Fruit fly (Drosophila melanogaster) whole organism, embryonic: Measurements from ENCODE around the gene CG7806.

ENCODE experiments used
- Bteb2 ChIP-seq: fragments of 200-800 bp; sonication (Bioruptor generic); optimal IDR thresholded peaks from 2 replicates; lab custom pipeline; 2016; ENCODE audit warnings: missing biosample characterization, missing genetic modification characterization
- CG10209 ChIP-seq: fragments of 200-800 bp; sonication (Bioruptor generic); optimal IDR thresholded peaks from 3 replicates; lab custom pipeline; 2017; ENCODE audit warnings: missing biosample characterization, mild to moderate bottlenecking, missing genetic modification characterization, missing genetic modification reagents
- CG10274 ChIP-seq: fragments of 200-800 bp; sonication (Bioruptor generic); optimal IDR thresholded peaks from 3 replicates; lab custom pipeline; 2017; ENCODE audit warnings: missing biosample characterization, mild to moderate bottlenecking, missing genetic modification characterization
- CG10959 ChIP-seq: fragments of 200-800 bp; sonication (Bioruptor generic); IDR thresholded peaks from 2 replicates; pipeline ENCODE4 v1.3.6; 2022; ENCODE audit warnings: missing biosample characterization, missing genetic modification characterization
- CG11560 ChIP-seq: fragments of 200-800 bp; sonication (Bioruptor generic); IDR thresholded peaks from 3 replicates; pipeline ENCODE4 v1.3.6; 2022; ENCODE audit warnings: missing biosample characterization, missing genetic modification characterization
- CG12155 ChIP-seq: fragments of 200-800 bp; sonication (Bioruptor generic); optimal IDR thresholded peaks from 3 replicates; lab custom pipeline; 2016; ENCODE audit warnings: missing biosample characterization, missing genetic modification characterization
- CG12659 ChIP-seq: fragments of 200-800 bp; sonication (Bioruptor generic); optimal IDR thresholded peaks from 3 replicates; lab custom pipeline; 2017; ENCODE audit warnings: mild to moderate bottlenecking, missing biosample characterization, missing genetic modification reagents, missing genetic modification characterization
- CG12942 ChIP-seq: fragments of 200-800 bp; sonication (Bioruptor generic); optimal IDR thresholded peaks from 3 replicates; lab custom pipeline; 2016; ENCODE audit warnings: missing biosample characterization, missing genetic modification characterization
- CG13287 ChIP-seq: fragments of 200-800 bp; sonication (Bioruptor generic); IDR thresholded peaks from 2 replicates; pipeline ENCODE4 v1.3.6; 2022; ENCODE audit warnings: missing biosample characterization, missing genetic modification characterization; ENCODE audit not compliant: partially characterized antibody
- CG14860 ChIP-seq: fragments of 200-800 bp; sonication (Bioruptor generic); IDR thresholded peaks from 3 replicates; pipeline ENCODE4 v1.3.6; 2022; ENCODE audit warnings: missing biosample characterization, missing genetic modification characterization; ENCODE audit not compliant: partially characterized antibody
- CG15011 ChIP-seq: fragments of 200-800 bp; sonication (Bioruptor generic); optimal IDR thresholded peaks from 3 replicates; lab custom pipeline; 2018; ENCODE audit warnings: missing biosample characterization, mild to moderate bottlenecking, missing genetic modification characterization
- CG2129 ChIP-seq: fragments of 200-800 bp; sonication (Bioruptor generic); IDR thresholded peaks from 2 replicates; pipeline ENCODE4 v1.3.6; 2022; ENCODE audit warnings: missing biosample characterization, missing genetic modification characterization; ENCODE audit not compliant: partially characterized antibody
- CG2712 ChIP-seq: fragments of 200-800 bp; optimal IDR thresholded peaks from 3 replicates; lab custom pipeline; 2019; ENCODE audit warnings: missing biosample characterization, mild to moderate bottlenecking, missing genetic modification characterization, moderate library complexity
- CG30403 ChIP-seq: fragments of 200-800 bp; sonication (Bioruptor generic); optimal IDR thresholded peaks from 3 replicates; lab custom pipeline; 2016; ENCODE audit warnings: missing biosample characterization, missing genetic modification characterization
- CG31224 ChIP-seq: fragments of 200-800 bp; sonication (Bioruptor generic); IDR thresholded peaks from 2 replicates; pipeline ENCODE4 v1.3.6; 2022; ENCODE audit warnings: missing biosample characterization, missing genetic modification characterization
- CG3847 ChIP-seq: fragments of 200-800 bp; sonication (Bioruptor generic); IDR thresholded peaks from 2 replicates; pipeline ENCODE4 v1.3.6; 2022; ENCODE audit warnings: missing biosample characterization, missing genetic modification characterization
- CG4360 ChIP-seq: fragments of 200-800 bp; sonication (Bioruptor generic); IDR thresholded peaks from 2 replicates; pipeline ENCODE4 v1.3.6; 2022; ENCODE audit warnings: missing biosample characterization, missing genetic modification characterization
- CG5953 ChIP-seq: fragments of 200-800 bp; sonication (Bioruptor generic); IDR thresholded peaks from 2 replicates; pipeline ENCODE4 v1.3.6; 2022; ENCODE audit warnings: missing biosample characterization, missing genetic modification characterization
- CG6813 ChIP-seq: fragments of 200-800 bp; sonication (Bioruptor generic); optimal IDR thresholded peaks from 2 replicates; lab custom pipeline; 2017; ENCODE audit warnings: missing biosample characterization, missing genetic modification characterization, mild to moderate bottlenecking, moderate library complexity, missing genetic modification reagents
- CG7963 ChIP-seq: fragments of 200-800 bp; sonication (Bioruptor generic); IDR thresholded peaks from 3 replicates; pipeline ENCODE4 v1.3.6; 2022; ENCODE audit warnings: missing biosample characterization, missing genetic modification characterization; ENCODE audit not compliant: partially characterized antibody
- CG8388 ChIP-seq: fragments of 200-800 bp; sonication (Bioruptor generic); optimal IDR thresholded peaks from 2 replicates; lab custom pipeline; 2019; ENCODE audit warnings: missing biosample characterization, mild to moderate bottlenecking, missing genetic modification characterization, moderate library complexity
- CG8478 ChIP-seq: fragments of >200 bp; optimal IDR thresholded peaks from 2 replicates; lab custom pipeline; 2018
- CHES-1-like ChIP-seq: fragments of 200-800 bp; sonication (Bioruptor generic); optimal IDR thresholded peaks from 2 replicates; lab custom pipeline; 2016; ENCODE audit warnings: missing biosample characterization, missing genetic modification characterization
- Chrac-16 ChIP-seq: fragments of 200-800 bp; sonication (Bioruptor generic); optimal IDR thresholded peaks from 3 replicates; lab custom pipeline; 2016; ENCODE audit warnings: missing biosample characterization, missing genetic modification characterization
- D ChIP-seq, 2 experiments: fragments of 200-800 bp in 1 of 2; fragments of >200 bp in 1 of 2; sonication (Bioruptor generic) in 1 of 2; optimal IDR thresholded peaks; 2 replicates in 1 of 2; 3 replicates in 1 of 2; lab custom pipeline; 2017; ENCODE audit warnings: mild to moderate bottlenecking in 1 of 2, missing biosample characterization in 1 of 2, missing genetic modification characterization in 1 of 2, missing genetic modification reagents in 1 of 2
- Dek ChIP-seq: fragments of 200-800 bp; sonication (Bioruptor generic); optimal IDR thresholded peaks from 3 replicates; lab custom pipeline; 2019; ENCODE audit warnings: missing biosample characterization, mild to moderate bottlenecking, missing genetic modification characterization, moderate library complexity
- Dp ChIP-seq: fragments of 200-800 bp; sonication (Bioruptor generic); optimal IDR thresholded peaks from 2 replicates; lab custom pipeline; 2018; ENCODE audit warnings: missing biosample characterization, mild to moderate bottlenecking, missing genetic modification characterization, moderate library complexity
- ERR ChIP-seq: fragments of 200-800 bp; sonication (Bioruptor generic); optimal IDR thresholded peaks from 2 replicates; lab custom pipeline; 2016; ENCODE audit warnings: missing biosample characterization, missing genetic modification characterization
- HHEX ChIP-seq: fragments of 200-800 bp; sonication (Bioruptor generic); optimal IDR thresholded peaks from 3 replicates; lab custom pipeline; 2017; ENCODE audit warnings: missing biosample characterization, mild to moderate bottlenecking, missing genetic modification characterization, missing genetic modification reagents
- HLH4C ChIP-seq: fragments of 200-800 bp; sonication (Bioruptor generic); IDR thresholded peaks from 3 replicates; pipeline ENCODE4 v1.3.6; 2022; ENCODE audit warnings: missing biosample characterization, missing genetic modification characterization; ENCODE audit not compliant: partially characterized antibody
- HLH54F ChIP-seq: fragments of 200-800 bp; sonication (Bioruptor generic); optimal IDR thresholded peaks from 3 replicates; lab custom pipeline; 2016; ENCODE audit warnings: missing biosample characterization, missing genetic modification characterization
- Meics ChIP-seq: fragments of 200-800 bp; sonication (Bioruptor generic); optimal IDR thresholded peaks from 2 replicates; lab custom pipeline; 2017; ENCODE audit warnings: missing biosample characterization, mild to moderate bottlenecking, missing genetic modification characterization
- PHDP ChIP-seq: fragments of 200-800 bp; sonication (Bioruptor generic); optimal IDR thresholded peaks from 3 replicates; lab custom pipeline; 2018; ENCODE audit warnings: missing biosample characterization, mild to moderate bottlenecking, missing genetic modification characterization, moderate library complexity
- Ptx1 ChIP-seq: fragments of 200-800 bp; sonication (Bioruptor generic); IDR thresholded peaks from 2 replicates; pipeline ENCODE4 v1.3.6; 2022; ENCODE audit warnings: missing biosample characterization, missing genetic modification characterization
- Ravus ChIP-seq: fragments of 200-800 bp; sonication (Bioruptor generic); IDR thresholded peaks from 2 replicates; pipeline ENCODE4 v1.3.6; 2022; ENCODE audit warnings: missing biosample characterization, missing genetic modification characterization
- Side ChIP-seq: fragments of 200-800 bp; sonication (Bioruptor generic); optimal IDR thresholded peaks from 2 replicates; lab custom pipeline; 2016; ENCODE audit warnings: missing biosample characterization, missing genetic modification characterization
- YL-1 ChIP-seq: fragments of 200-800 bp; sonication (Bioruptor generic); optimal IDR thresholded peaks from 3 replicates; lab custom pipeline; 2017; ENCODE audit warnings: missing biosample characterization, mild to moderate bottlenecking, missing genetic modification characterization
- bbx ChIP-seq: fragments of 200-800 bp; sonication (Bioruptor generic); IDR thresholded peaks from 2 replicates; pipeline ENCODE4 v1.3.6; 2022; ENCODE audit warnings: missing biosample characterization, missing genetic modification characterization; ENCODE audit not compliant: partially characterized antibody
- disco-r ChIP-seq: fragments of 200-800 bp; sonication (Bioruptor generic); optimal IDR thresholded peaks from 2 replicates; lab custom pipeline; 2016; ENCODE audit warnings: missing biosample characterization, missing genetic modification characterization
- ken ChIP-seq: fragments of 200-800 bp; sonication (Bioruptor generic); IDR thresholded peaks from 3 replicates; pipeline ENCODE4 v1.3.6; 2022; ENCODE audit warnings: missing biosample characterization, missing genetic modification characterization
- lilli ChIP-seq: fragments of 200-800 bp; sonication (Bioruptor generic); optimal IDR thresholded peaks from 3 replicates; lab custom pipeline; 2016; ENCODE audit warnings: missing biosample characterization, missing genetic modification characterization
- maf-S ChIP-seq: fragments of 200-800 bp; sonication (Bioruptor generic); optimal IDR thresholded peaks from 2 replicates; lab custom pipeline; 2016; ENCODE audit warnings: missing biosample characterization, missing genetic modification characterization
- sd ChIP-seq: fragments of 200-800 bp; sonication (Bioruptor generic); optimal IDR thresholded peaks from 3 replicates; lab custom pipeline; 2018; ENCODE audit warnings: missing biosample characterization, mild to moderate bottlenecking, missing genetic modification characterization, moderate library complexity
- tap ChIP-seq: fragments of 200-800 bp; optimal IDR thresholded peaks from 3 replicates; lab custom pipeline; 2019; ENCODE audit warnings: missing biosample characterization, mild to moderate bottlenecking, missing genetic modification characterization, moderate library complexity
- wek ChIP-seq: fragments of 200-800 bp; sonication (Bioruptor generic); optimal IDR thresholded peaks from 3 replicates; lab custom pipeline; 2018; ENCODE audit warnings: missing biosample characterization, mild to moderate bottlenecking, missing genetic modification characterization, moderate library complexity
- zfh2 ChIP-seq: fragments of 200-800 bp; sonication (Bioruptor generic); optimal IDR thresholded peaks from 2 replicates; lab custom pipeline; 2016; ENCODE audit warnings: missing biosample characterization, missing genetic modification characterization

The CG7806 gene

DNA sequence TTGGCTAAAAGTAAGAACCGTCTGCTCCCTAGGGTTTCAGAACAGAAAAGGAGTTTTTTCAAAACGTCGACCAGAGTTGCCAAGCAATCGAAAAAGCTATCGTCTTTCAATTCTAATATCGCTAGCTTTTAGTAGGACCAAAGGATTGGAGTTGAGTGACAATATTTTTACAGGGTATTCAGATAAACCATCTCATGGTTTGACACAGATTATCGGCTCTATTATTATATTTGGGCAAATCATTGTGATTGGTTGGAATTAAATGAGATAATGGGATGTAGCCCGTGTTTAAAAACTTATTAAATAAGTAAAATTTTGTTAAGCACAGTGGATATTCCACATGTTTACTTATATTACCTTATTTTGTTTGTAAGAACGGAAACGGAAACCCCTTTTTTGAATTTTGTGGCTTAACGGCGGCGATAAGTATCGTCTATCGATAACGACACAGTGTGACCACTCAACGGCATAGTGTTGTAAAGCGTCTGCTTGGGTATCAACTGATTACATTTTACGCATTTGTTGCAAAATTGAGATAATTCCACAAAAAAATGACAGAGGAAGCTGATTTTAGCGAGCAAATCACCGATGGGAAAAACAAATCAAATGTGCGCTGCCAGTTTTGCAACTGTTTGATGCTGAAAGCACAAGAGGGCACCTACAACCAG is 8.8 kb downstream of the CG7806 start, which contains the start of the genes mtsh and strat (continued):
- peak; percentile 3 for TF ChIP-seq wek (GFP tag; lab: Kevin White, UChicago)
- TF ChIP-seq CG30403, result peak; percentile 41
- peak; percentile 74 for TF ChIP-seq HLH4C (GFP tag; lab: Robert Waterston, UW)
- peak; percentile 66 for TF ChIP-seq CG15011 (GFP tag; lab: Kevin White, UChicago)
- TF ChIP-seq CG6813, result peak; percentile 63
- peak; percentile 44 for TF ChIP-seq ERR (GFP tag; lab: Kevin White, UChicago)
- no peak for TF ChIP-seq CG11560 (tag; lab: Robert Waterston, UW)
- TF ChIP-seq Ravus, result no peak
- peak; percentile 42 for TF ChIP-seq CG12155 (GFP tag; lab: Kevin White, UChicago)
- peak; percentile 58; the same call in 1 of the 3 replicates for TF ChIP-seq ken (GFP tag; lab: Robert Waterston, UW)
- TF ChIP-seq PHDP (tag; lab: Kevin White, UChicago), result peak; percentile 49
- peak; percentile 81 for TF ChIP-seq Meics (GFP tag; lab: Kevin White, UChicago)
- TF ChIP-seq CG10959 (GFP tag; lab: Robert Waterston, UW), result no peak
- TF ChIP-seq HHEX (GFP tag; lab: Kevin White, UChicago), result peak; percentile 65
- peak; percentile 61; the same call in 2 of the 3 replicates for TF ChIP-seq CG14860 (GFP tag; lab: Robert Waterston, UW)
- TF ChIP-seq HLH54F (GFP tag; lab: Kevin White, UChicago), result peak; percentile 43
- no peak for TF ChIP-seq CG12942 (GFP tag; lab: Kevin White, UChicago)
- no peak for TF ChIP-seq sd (tag; lab: Kevin White, UChicago)
- TF ChIP-seq Dp (GFP tag; lab: Kevin White, UChicago), result peak; percentile 85
- TF ChIP-seq CG8478 (lab: Kevin White, UChicago), result no peak
- TF ChIP-seq CG2712 (tag; lab: Kevin White, UChicago), result peak; percentile 70
- no peak; the same call in 1 of the 2 replicates for TF ChIP-seq Ptx1
- peak; percentile 42; the same call in 1 of the 2 replicates for TF ChIP-seq CG31224 (GFP tag; lab: Robert Waterston, UW)
- peak; percentile 29 for TF ChIP-seq disco-r (GFP tag; lab: Kevin White, UChicago)
- TF ChIP-seq CG12659, result peak; percentile 55
- TF ChIP-seq CG4360 (GFP tag; lab: Robert Waterston, UW), result no peak; the same call in 1 of the 2 replicates
- TF ChIP-seq lilli (GFP tag; lab: Kevin White, UChicago), result peak; percentile 58
- TF ChIP-seq CG13287, result peak; percentile 71
- TF ChIP-seq CG8388 (GFP tag; lab: Kevin White, UChicago), result peak; percentile 48
- TF ChIP-seq zfh2 (GFP tag; lab: Kevin White, UChicago), result peak; percentile 33
- TF ChIP-seq CG3847 (GFP tag; lab: Robert Waterston, UW), result peak; percentile 60; the same call in 1 of the 2 replicates
- TF ChIP-seq YL-1 (GFP tag; lab: Kevin White, UChicago), result peak; percentile 52
- peak; percentile 72 for TF ChIP-seq Side
- peak; percentile 55 for TF ChIP-seq CHES-1-like (GFP tag; lab: Kevin White, UChicago)
- TF ChIP-seq D (optimal IDR thresholded peaks at IDR 0.05; lab: Kevin White, UChicago), result no peak
- peak; percentile 53 for TF ChIP-seq D (GFP tag; optimal IDR thresholded peaks at IDR 0.05; lab: Kevin White, UChicago)
- TF ChIP-seq tap (tag; lab: Kevin White, UChicago), result peak; percentile 21
- TF ChIP-seq Bteb2 (GFP tag; lab: Kevin White, UChicago), result no peak
- TF ChIP-seq bbx (GFP tag; lab: Robert Waterston, UW), result peak; percentile 75
- peak; percentile 79 for TF ChIP-seq CG7963 (GFP tag; lab: Robert Waterston, UW)
- TF ChIP-seq CG5953, result no peak
- TF ChIP-seq maf-S (GFP tag; lab: Kevin White, UChicago), result peak; percentile 57
- TF ChIP-seq Chrac-16 (GFP tag; lab: Kevin White, UChicago), result no peak
- TF ChIP-seq CG10274, result peak; percentile 27
- peak; percentile 21 for TF ChIP-seq CG10209 (GFP tag; lab: Kevin White, UChicago)
- TF ChIP-seq CG2129 (GFP tag; lab: Robert Waterston, UW), result no peak
- TF ChIP-seq Dek, result peak; percentile 13
